Worm (Caenorhabditis elegans): ENCODE results near the gene psf-1.

ce11 chrII:9984866-9985336 is 16.4 kb downstream of the psf-1 start:
- TF ChIP-seq chd-7 (tag; optimal IDR thresholded peaks at IDR 0.05) (no peak), F55B11.4 (tag; optimal IDR thresholded peaks at IDR 0.05; ENCODE audit: borderline replicate concordance, insufficient read depth) (no peak), Y95B8A.8 (GFP tag; IDR thresholded peaks at IDR 0.05) (no peak), ZK185.1 (tag; optimal IDR thresholded peaks at IDR 0.05; ENCODE audit: poor library complexity, severe bottlenecking) (no peak), let-526 (GFP tag; IDR thresholded peaks at IDR 0.05) (no peak), lsy-27 (tag; optimal IDR thresholded peaks at IDR 0.05; ENCODE audit: borderline replicate concordance, insufficient read depth) (no peak), B0035.1 (tag; optimal IDR thresholded peaks at IDR 0.05) (no peak), hrde-1 (tag; optimal IDR thresholded peaks at IDR 0.05; ENCODE audit: borderline replicate concordance) (no peak)
